Fruit fly (Drosophila melanogaster) whole organism, prepupa: Measurements from ENCODE around the gene Dok.

ENCODE experiments used
- Blimp-1 ChIP-seq: fragments of 200-800 bp; sonication (Bioruptor generic); optimal IDR thresholded peaks from 3 replicates; lab custom pipeline; 2017; ENCODE audit warnings: missing biosample characterization, missing genetic modification characterization, mild to moderate bottlenecking, moderate library complexity, missing genetic modification reagents
- CG10631 ChIP-seq: fragments of 200-800 bp; sonication (Bioruptor generic); optimal IDR thresholded peaks from 2 replicates; lab custom pipeline; 2016; ENCODE audit warnings: missing biosample characterization, missing genetic modification characterization
- CG10669 ChIP-seq: fragments of 200-800 bp; sonication (Bioruptor generic); optimal IDR thresholded peaks from 3 replicates; lab custom pipeline; 2018; ENCODE audit warnings: missing biosample characterization, mild to moderate bottlenecking, missing genetic modification characterization, moderate library complexity
- CG11294 ChIP-seq: fragments of 200-800 bp; sonication (Bioruptor generic); IDR thresholded peaks from 2 replicates; pipeline ENCODE4 v1.3.6; 2022; ENCODE audit warnings: missing biosample characterization, missing genetic modification characterization
- CG11902 ChIP-seq: fragments of 200-800 bp; sonication (Bioruptor generic); optimal IDR thresholded peaks from 3 replicates; lab custom pipeline; 2016; ENCODE audit warnings: missing biosample characterization, missing genetic modification characterization
- CG15336 ChIP-seq: fragments of 200-800 bp; sonication (Bioruptor generic); IDR thresholded peaks from 2 replicates; pipeline ENCODE4 v1.3.6; 2022; ENCODE audit warnings: missing biosample characterization, missing genetic modification characterization
- CG16779 ChIP-seq: fragments of 200-800 bp; sonication (Bioruptor generic); optimal IDR thresholded peaks from 3 replicates; lab custom pipeline; 2017; ENCODE audit warnings: missing biosample characterization, mild to moderate bottlenecking, missing genetic modification characterization
- CG3032 ChIP-seq: fragments of 200-800 bp; optimal IDR thresholded peaks from 2 replicates; lab custom pipeline; 2019; ENCODE audit warnings: missing biosample characterization, mild to moderate bottlenecking, missing genetic modification characterization, moderate library complexity
- CG31627 ChIP-seq: fragments of 200-800 bp; sonication (Bioruptor generic); optimal IDR thresholded peaks from 3 replicates; lab custom pipeline; 2016; ENCODE audit warnings: missing biosample characterization, missing genetic modification characterization
- CG32006 ChIP-seq: fragments of 200-800 bp; sonication (Bioruptor generic); optimal IDR thresholded peaks from 3 replicates; lab custom pipeline; 2017; ENCODE audit warnings: missing biosample characterization, mild to moderate bottlenecking, missing genetic modification characterization
- CG34406 ChIP-seq: fragments of 200-800 bp; sonication (Bioruptor generic); optimal IDR thresholded peaks from 3 replicates; lab custom pipeline; 2016; ENCODE audit warnings: missing biosample characterization, missing genetic modification characterization
- CG4318 ChIP-seq: fragments of 200-800 bp; sonication (Bioruptor generic); optimal IDR thresholded peaks from 3 replicates; lab custom pipeline; 2017; ENCODE audit warnings: missing biosample characterization, mild to moderate bottlenecking, missing genetic modification characterization
- CG6792 ChIP-seq: fragments of 200-800 bp; sonication (Bioruptor generic); optimal IDR thresholded peaks from 3 replicates; lab custom pipeline; 2016; ENCODE audit warnings: missing biosample characterization, missing genetic modification characterization
- CG6808 ChIP-seq: fragments of 200-800 bp; sonication (Bioruptor generic); optimal IDR thresholded peaks from 3 replicates; lab custom pipeline; 2017; ENCODE audit warnings: missing biosample characterization, missing genetic modification characterization, mild to moderate bottlenecking, moderate library complexity, missing genetic modification reagents
- CG6854 ChIP-seq: fragments of 200-800 bp; sonication (Bioruptor generic); optimal IDR thresholded peaks from 2 replicates; lab custom pipeline; 2017; ENCODE audit warnings: missing biosample characterization, mild to moderate bottlenecking, missing genetic modification characterization
- CG8119 ChIP-seq: fragments of 200-800 bp; sonication (Bioruptor generic); IDR thresholded peaks from 3 replicates; pipeline ENCODE4 v1.3.6; 2022; ENCODE audit warnings: missing biosample characterization, missing genetic modification characterization
- CG8632 ChIP-seq: fragments of 200-800 bp; sonication (Bioruptor generic); optimal IDR thresholded peaks from 3 replicates; lab custom pipeline; 2016; ENCODE audit warnings: missing biosample characterization, missing genetic modification characterization
- CG9139 ChIP-seq: fragments of 200-800 bp; sonication (Bioruptor generic); optimal IDR thresholded peaks from 3 replicates; lab custom pipeline; 2017; ENCODE audit warnings: missing biosample characterization, mild to moderate bottlenecking, missing genetic modification characterization
- Eip78C ChIP-seq: fragments of 200-800 bp; sonication (Bioruptor generic); peaks from one replicate; lab custom pipeline; 2016; ENCODE audit warnings: missing biosample characterization, missing genetic modification characterization
- Ets21C ChIP-seq: fragments of 200-800 bp; sonication (Bioruptor generic); optimal IDR thresholded peaks from 3 replicates; lab custom pipeline; 2016; ENCODE audit warnings: missing biosample characterization, missing genetic modification characterization
- Ets96B ChIP-seq: fragments of 200-800 bp; optimal IDR thresholded peaks from 2 replicates; lab custom pipeline; 2019; ENCODE audit warnings: missing biosample characterization, mild to moderate bottlenecking, missing genetic modification characterization, moderate library complexity
- Gug ChIP-seq: fragments of 200-800 bp; sonication (Bioruptor generic); IDR thresholded peaks from 2 replicates; pipeline ENCODE4 v1.3.6; 2022; ENCODE audit warnings: missing biosample characterization, missing genetic modification characterization
- Hr39 ChIP-seq: fragments of 200-800 bp; sonication (Bioruptor generic); optimal IDR thresholded peaks from 2 replicates; lab custom pipeline; 2016; ENCODE audit warnings: missing biosample characterization, missing genetic modification characterization
- Hr4 ChIP-seq: fragments of 200-800 bp; sonication (Bioruptor generic); optimal IDR thresholded peaks from 3 replicates; lab custom pipeline; 2016; ENCODE audit warnings: missing biosample characterization, missing genetic modification characterization
- Lpt ChIP-seq: fragments of 200-800 bp; sonication (Bioruptor generic); optimal IDR thresholded peaks from 3 replicates; lab custom pipeline; 2016; ENCODE audit warnings: missing biosample characterization, missing genetic modification characterization
- Met ChIP-seq: fragments of 200-800 bp; sonication (Bioruptor generic); optimal IDR thresholded peaks from 3 replicates; lab custom pipeline; 2016; ENCODE audit warnings: missing biosample characterization, missing genetic modification characterization
- OdsH ChIP-seq: fragments of 200-800 bp; sonication (Bioruptor generic); optimal IDR thresholded peaks from 3 replicates; lab custom pipeline; 2016; ENCODE audit warnings: missing biosample characterization, missing genetic modification characterization
- Smox ChIP-seq: fragments of 200-800 bp; sonication (Bioruptor generic); optimal IDR thresholded peaks from 3 replicates; lab custom pipeline; 2016; ENCODE audit warnings: missing biosample characterization, missing genetic modification characterization
- Sox102F ChIP-seq: fragments of 200-800 bp; sonication (Bioruptor generic); optimal IDR thresholded peaks from 2 replicates; lab custom pipeline; 2016; ENCODE audit warnings: missing biosample characterization, mild to moderate bottlenecking, missing genetic modification characterization
- Sox14 ChIP-seq: fragments of 200-800 bp; sonication (Bioruptor generic); optimal IDR thresholded peaks from 3 replicates; lab custom pipeline; 2016; ENCODE audit warnings: missing biosample characterization, missing genetic modification characterization
- Sox15 ChIP-seq: fragments of 200-800 bp; sonication (Bioruptor generic); optimal IDR thresholded peaks from 3 replicates; lab custom pipeline; 2016; ENCODE audit warnings: missing biosample characterization, missing genetic modification characterization
- achi ChIP-seq: fragments of 200-800 bp; sonication (Bioruptor generic); optimal IDR thresholded peaks from 3 replicates; lab custom pipeline; 2016; ENCODE audit warnings: missing biosample characterization, missing genetic modification characterization
- acj6 ChIP-seq: fragments of 200-800 bp; sonication (Bioruptor generic); optimal IDR thresholded peaks from 3 replicates; lab custom pipeline; 2016; ENCODE audit warnings: missing biosample characterization, missing genetic modification characterization
- dac ChIP-seq: fragments of 200-800 bp; sonication (Bioruptor generic); optimal IDR thresholded peaks from 2 replicates; lab custom pipeline; 2017; ENCODE audit warnings: missing biosample characterization, mild to moderate bottlenecking, missing genetic modification characterization
- dsx ChIP-seq: fragments of 200-800 bp; optimal IDR thresholded peaks from 3 replicates; lab custom pipeline; 2019; ENCODE audit warnings: missing biosample characterization, mild to moderate bottlenecking, missing genetic modification characterization, moderate library complexity; ENCODE audit not compliant: poor library complexity, severe bottlenecking
- esn ChIP-seq: fragments of 200-800 bp; sonication (Bioruptor generic); optimal IDR thresholded peaks from 2 replicates; lab custom pipeline; 2016; ENCODE audit warnings: missing biosample characterization, mild to moderate bottlenecking, missing genetic modification characterization, moderate library complexity
- fd59A ChIP-seq: fragments of 200-800 bp; sonication (Bioruptor generic); optimal IDR thresholded peaks from 2 replicates; lab custom pipeline; 2017; ENCODE audit warnings: missing biosample characterization, mild to moderate bottlenecking, missing genetic modification characterization, missing genetic modification reagents
- fd85E ChIP-seq: fragments of 200-800 bp; sonication (Bioruptor generic); optimal IDR thresholded peaks from 3 replicates; lab custom pipeline; 2016; ENCODE audit warnings: missing biosample characterization, missing genetic modification characterization
- fkh ChIP-seq: fragments of 200-800 bp; sonication (Bioruptor generic); optimal IDR thresholded peaks from 3 replicates; lab custom pipeline; 2017; ENCODE audit warnings: missing biosample characterization, mild to moderate bottlenecking, missing genetic modification characterization, moderate library complexity
- net ChIP-seq: fragments of 200-800 bp; sonication (Bioruptor generic); optimal IDR thresholded peaks from 3 replicates; lab custom pipeline; 2016; ENCODE audit warnings: missing biosample characterization, missing genetic modification characterization
- pdm3 ChIP-seq: fragments of 200-800 bp; sonication (Bioruptor generic); optimal IDR thresholded peaks from 3 replicates; lab custom pipeline; 2016; ENCODE audit warnings: missing biosample characterization, missing genetic modification characterization
- salr ChIP-seq, 2 experiments: fragments of 200-800 bp; sonication (Bioruptor generic); optimal IDR thresholded peaks; 3 replicates each; lab custom pipeline; 2016 to 2018; ENCODE audit warnings: missing biosample characterization in 2 of 2, missing genetic modification characterization in 2 of 2, mild to moderate bottlenecking in 1 of 2
- svp ChIP-seq: fragments of 200-800 bp; sonication (Bioruptor generic); peaks from one replicate; lab custom pipeline; 2016; ENCODE audit warnings: missing biosample characterization, missing genetic modification characterization
- vri ChIP-seq: fragments of 200-800 bp; sonication (Bioruptor generic); optimal IDR thresholded peaks from 3 replicates; lab custom pipeline; 2016; ENCODE audit warnings: missing biosample characterization, mild to moderate bottlenecking, missing genetic modification characterization

Gene Dok

dm6 chrX:7291850-7292499, 32.0 kb upstream of the Dok start (continued):
- TF ChIP-seq CG8632 (GFP tag; lab: Kevin White, UChicago) (peak; percentile 72), Sox15 (GFP tag; lab: Kevin White, UChicago) (peak; percentile 27), CG3032 (tag; lab: Kevin White, UChicago) (peak; percentile 76), CG11902 (GFP tag; lab: Kevin White, UChicago) (peak; percentile 40), Hr4 (GFP tag; lab: Kevin White, UChicago) (peak; percentile 65), CG16779 (tag; lab: Kevin White, UChicago) (peak; percentile 59), Hr39 (GFP tag; lab: Kevin White, UChicago) (peak; percentile 56), net (peak; percentile 78), CG10669 (GFP tag; lab: Kevin White, UChicago) (peak; percentile 72), achi (GFP tag; lab: Kevin White, UChicago) (peak; percentile 81), esn (GFP tag; lab: Kevin White, UChicago) (peak; percentile 81), fd59A (GFP tag; lab: Kevin White, UChicago) (peak; percentile 72), fd85E (GFP tag; lab: Kevin White, UChicago) (peak; percentile 4), Ets21C (GFP tag; lab: Kevin White, UChicago) (peak; percentile 16), Lpt (GFP tag; lab: Kevin White, UChicago) (peak; percentile 76), Eip78C (GFP tag; lab: Kevin White, UChicago) (peak; percentile 97), CG11294 (0 out of 2 replicates have a peak, but pooled peaks have one; percentile 14), CG6808 (GFP tag; lab: Kevin White, UChicago) (peak; percentile 82), Blimp-1 (GFP tag; lab: Kevin White, UChicago) (no peak)

dm6 chrX:7293133-7293873, 30.7 kb upstream of the Dok start:
- TF ChIP-seq CG6792 (GFP tag; lab: Kevin White, UChicago): peak; percentile 84
- TF ChIP-seq CG9139: peak; percentile 69
- peak; percentile 82 for TF ChIP-seq CG11902 (GFP tag; lab: Kevin White, UChicago)
- TF ChIP-seq svp: peak; percentile 90
- TF ChIP-seq CG8119: peak; percentile 81
- TF ChIP-seq dac (GFP tag; lab: Kevin White, UChicago): peak; percentile 78
- TF ChIP-seq Ets96B (tag; lab: Kevin White, UChicago): peak; percentile 82
- TF ChIP-seq net: peak; percentile 72
- peak; percentile 39 for TF ChIP-seq fkh (GFP tag; lab: Kevin White, UChicago)
- TF ChIP-seq CG6808 (GFP tag; lab: Kevin White, UChicago): peak; percentile 81
- TF ChIP-seq CG32006 (GFP tag; lab: Kevin White, UChicago): peak; percentile 82
- TF ChIP-seq Hr4 (GFP tag; lab: Kevin White, UChicago): peak; percentile 79
- peak; percentile 75 for TF ChIP-seq CG4318
- TF ChIP-seq Smox (GFP tag; lab: Kevin White, UChicago): peak; percentile 83
- TF ChIP-seq CG6854 (GFP tag; lab: Kevin White, UChicago): peak; percentile 60
- TF ChIP-seq dsx (GFP tag; lab: Kevin White, UChicago): peak; percentile 90
- TF ChIP-seq Eip78C (GFP tag; lab: Kevin White, UChicago): peak; percentile 95
- TF ChIP-seq CG10669 (GFP tag; lab: Kevin White, UChicago): peak; percentile 88
- peak; percentile 83 for TF ChIP-seq Sox102F (GFP tag; lab: Kevin White, UChicago)
- TF ChIP-seq CG10631: peak; percentile 83
- TF ChIP-seq fd85E (GFP tag; lab: Kevin White, UChicago): peak; percentile 15
- TF ChIP-seq OdsH (GFP tag; lab: Kevin White, UChicago): peak; percentile 91
- peak; percentile 64 for TF ChIP-seq vri (GFP tag; lab: Kevin White, UChicago)
- TF ChIP-seq Sox14: peak; percentile 84
- TF ChIP-seq CG15336 (GFP tag; lab: Robert Waterston, UW): peak; percentile 90
- TF ChIP-seq CG34406 (GFP tag; lab: Kevin White, UChicago): peak; percentile 75
- peak; percentile 89 for TF ChIP-seq acj6 (GFP tag; lab: Kevin White, UChicago)
- peak; percentile 83 for TF ChIP-seq Ets21C (GFP tag; lab: Kevin White, UChicago)
- peak; percentile 84 for TF ChIP-seq fd59A (GFP tag; lab: Kevin White, UChicago)
- TF ChIP-seq CG8632 (GFP tag; lab: Kevin White, UChicago): peak; percentile 76
- peak; percentile 83 for TF ChIP-seq esn (GFP tag; lab: Kevin White, UChicago)
- TF ChIP-seq Gug (GFP tag; lab: Robert Waterston, UW): peak; percentile 89
- peak; percentile 89 for TF ChIP-seq pdm3 (GFP tag; lab: Kevin White, UChicago)
- TF ChIP-seq achi (GFP tag; lab: Kevin White, UChicago): peak; percentile 75
- peak; percentile 85 for TF ChIP-seq CG3032 (tag; lab: Kevin White, UChicago)
- peak; percentile 86 for TF ChIP-seq Met (GFP tag; lab: Kevin White, UChicago)
- peak; percentile 90 for TF ChIP-seq Hr39 (GFP tag; lab: Kevin White, UChicago)
- peak; percentile 87 for TF ChIP-seq CG31627 (GFP tag; lab: Kevin White, UChicago)
- TF ChIP-seq salr (GFP tag; optimal IDR thresholded peaks at IDR 0.05; lab: Kevin White, UChicago): peak; percentile 63 to 94
